Worm (Caenorhabditis elegans) whole organism, L4 larva: Measurements from ENCODE around the gene drap-1.
A peak's percentile ranks its signal among the peaks of the same experiment; 100 is the strongest.

Experiments
- F49E8.2 ChIP-seq: sonication (generic microtip); optimal IDR thresholded peaks from 2 replicates; lab custom pipeline; 2016; ENCODE audit warnings: missing compliant biosample characterization, mild to moderate bottlenecking, missing genetic modification characterization, borderline replicate concordance
- Y48G9A.11 ChIP-seq: fragments of 200-800 bp; sonication (Bioruptor generic); IDR thresholded peaks from 2 replicates; pipeline ENCODE4 v1.3.6; 2022; ENCODE audit warnings: missing genetic modification reagents, missing genetic modification characterization, missing compliant biosample characterization
- ceh-28 ChIP-seq: fragments of 150-350 bp; optimal IDR thresholded peaks from 2 replicates; lab custom pipeline; 2014; ENCODE audit warnings: missing biosample characterization, missing genetic modification reagents, missing genetic modification characterization
- daf-19 ChIP-seq: fragments of 200-800 bp; sonication (Bioruptor generic); conservative IDR thresholded peaks from 2 replicates; pipeline ENCODE4 v1.3.6; 2022; ENCODE audit warnings: missing genetic modification characterization, missing compliant biosample characterization
- fos-1 ChIP-seq: fragments of 150-350 bp; optimal IDR thresholded peaks from 2 replicates; lab custom pipeline; 2014; ENCODE audit warnings: missing biosample characterization, missing genetic modification characterization
- lin-13 ChIP-seq: fragments of 150-350 bp; optimal IDR thresholded peaks from 2 replicates; lab custom pipeline; 2014; ENCODE audit warnings: missing biosample characterization, missing genetic modification reagents, missing genetic modification characterization
- lin-39 ChIP-seq: fragments of 150-350 bp; optimal IDR thresholded peaks from 2 replicates; lab custom pipeline; 2014; ENCODE audit warnings: missing biosample characterization, missing genetic modification reagents, missing genetic modification characterization
- lsy-2 ChIP-seq, 2 experiments: fragments of 150-350 bp in 1 of 2; sonication (generic microtip) in 1 of 2; optimal IDR thresholded peaks; 2 replicates each; lab custom pipeline; 2014 to 2017; ENCODE audit warnings: missing biosample characterization in 2 of 2, missing genetic modification characterization in 2 of 2
- mdl-1 ChIP-seq, 2 experiments: fragments of 150-350 bp in 1 of 2; sonication (generic microtip) in 1 of 2; optimal IDR thresholded peaks; 2 replicates each; lab custom pipeline; 2014 to 2017; ENCODE audit warnings: missing biosample characterization in 2 of 2, missing genetic modification characterization in 2 of 2
- nhr-10 ChIP-seq: fragments of 150-350 bp; optimal IDR thresholded peaks from 2 replicates; lab custom pipeline; 2014; ENCODE audit warnings: missing biosample characterization, missing genetic modification characterization
- nhr-237 ChIP-seq: sonication (generic microtip); optimal IDR thresholded peaks from 2 replicates; lab custom pipeline; 2017; ENCODE audit warnings: missing biosample characterization, missing genetic modification characterization
- nhr-6 ChIP-seq: fragments of 150-350 bp; optimal IDR thresholded peaks from 2 replicates; lab custom pipeline; 2014; ENCODE audit warnings: missing biosample characterization, missing genetic modification characterization
- skn-1 ChIP-seq: fragments of 150-350 bp; optimal IDR thresholded peaks from 2 replicates; lab custom pipeline; 2014; ENCODE audit warnings: missing biosample characterization, missing genetic modification characterization
- unc-130 ChIP-seq: sonication (generic microtip); optimal IDR thresholded peaks from 2 replicates; lab custom pipeline; 2016; ENCODE audit warnings: missing genetic modification reagents, missing genetic modification characterization, missing compliant biosample characterization

DNA sequence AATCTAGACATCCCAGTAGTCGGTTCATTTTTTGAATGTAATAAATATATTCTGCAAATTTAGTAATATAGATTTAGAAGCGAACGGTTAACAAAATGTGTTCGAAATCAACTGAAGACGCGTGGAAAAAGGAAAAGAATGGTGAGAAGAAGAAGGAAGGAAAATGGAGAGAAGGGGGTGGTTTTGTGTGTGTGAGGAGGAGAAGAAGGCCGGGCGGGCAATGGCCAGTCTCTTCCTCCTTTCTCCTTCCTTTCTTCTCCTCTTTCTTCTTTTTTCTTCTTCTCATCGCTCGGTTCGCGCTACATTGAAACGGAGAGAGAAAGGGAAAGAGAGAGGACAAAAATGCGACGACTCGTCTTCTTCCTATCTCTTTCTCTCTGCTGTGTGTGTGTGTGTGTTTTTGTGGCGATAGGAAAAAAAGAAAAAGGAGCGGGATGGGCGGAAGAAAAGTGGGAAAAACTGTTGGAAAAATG, 37.8 kb upstream of the drap-1 start, which contains the start of gene ztf-9:
- TF ChIP-seq nhr-6 (tag; lab: Kevin White, UChicago) (no peak), nhr-10 (tag; lab: Kevin White, UChicago) (no peak), lin-39 (tag; lab: Kevin White, UChicago) (no peak), fos-1 (tag; lab: Kevin White, UChicago) (no peak), lin-13 (GFP tag; lab: Kevin White, UChicago) (peak; percentile 44), unc-130 (GFP tag; lab: Kevin White, UChicago) (no peak), Y48G9A.11 (no peak), daf-19 (GFP tag; lab: Robert Waterston, UW) (no peak), skn-1 (tag; lab: Kevin White, UChicago) (no peak), ceh-28 (tag; lab: Kevin White, UChicago) (no peak), F49E8.2 (tag; lab: Kevin White, UChicago) (no peak), mdl-1 (tag; optimal IDR thresholded peaks at IDR 0.05; lab: Kevin White, UChicago) (peak in 1 of 2 experiments; percentile 34), lsy-2 (tag; optimal IDR thresholded peaks at IDR 0.05; lab: Kevin White, UChicago) (no peak), nhr-237 (tag; lab: Kevin White, UChicago) (no peak)
